Worm (Caenorhabditis elegans) whole organism, L4 larva: ENCODE results near the gene T18D3.9.

ENCODE experiments used
- F37D6.2 ChIP-seq: sonication (generic microtip); optimal IDR thresholded peaks from 2 replicates; lab custom pipeline; 2016; ENCODE audit warnings: mild to moderate bottlenecking, missing genetic modification characterization, missing compliant biosample characterization
- T26A8.4 ChIP-seq: fragments of 200-800 bp; sonication (Bioruptor generic); IDR thresholded peaks from 2 replicates; pipeline ENCODE4 v1.3.6; 2022; ENCODE audit warnings: missing genetic modification characterization, missing compliant biosample characterization
- Y105C5A.15 ChIP-seq: fragments of 200-800 bp; sonication (Bioruptor generic); IDR thresholded peaks from 2 replicates; pipeline ENCODE4 v1.3.6; 2022; ENCODE audit warnings: missing genetic modification characterization, missing compliant biosample characterization
- Y48G9A.11 ChIP-seq: fragments of 200-800 bp; sonication (Bioruptor generic); IDR thresholded peaks from 2 replicates; pipeline ENCODE4 v1.3.6; 2022; ENCODE audit warnings: missing genetic modification reagents, missing genetic modification characterization, missing compliant biosample characterization
- Y75B8A.6 ChIP-seq: fragments of 200-800 bp; sonication (Bioruptor generic); IDR thresholded peaks from 2 replicates; pipeline ENCODE4 v1.3.6; 2022; ENCODE audit warnings: missing genetic modification reagents, missing genetic modification characterization, missing compliant biosample characterization
- aha-1 ChIP-seq: fragments of 150-350 bp; peaks from one replicate; lab custom pipeline; 2014; ENCODE audit warnings: missing biosample characterization, missing genetic modification characterization
- aly-2 ChIP-seq: sonication (generic microtip); optimal IDR thresholded peaks from 2 replicates; lab custom pipeline; 2018; ENCODE audit warnings: missing biosample characterization, missing genetic modification characterization
- ama-1 ChIP-seq: fragments of 150-350 bp; optimal IDR thresholded peaks from 2 replicates; lab custom pipeline; 2014; ENCODE audit warnings: inconsistent platforms, mixed read lengths
- attf-4 ChIP-seq: sonication (generic microtip); optimal IDR thresholded peaks from 3 replicates; lab custom pipeline; 2017; ENCODE audit warnings: missing biosample characterization, missing genetic modification characterization
- ceh-20 ChIP-seq: fragments of 200-800 bp; sonication (Bioruptor generic); IDR thresholded peaks from 2 replicates; pipeline ENCODE4 v1.3.6; 2022; ENCODE audit warnings: missing genetic modification reagents, missing genetic modification characterization, missing compliant biosample characterization
- ceh-32 ChIP-seq: sonication (generic microtip); optimal IDR thresholded peaks from 2 replicates; lab custom pipeline; 2016; ENCODE audit warnings: mild to moderate bottlenecking, missing genetic modification characterization, missing compliant biosample characterization; ENCODE audit not compliant: poor library complexity
- cey-2 ChIP-seq: sonication (generic microtip); optimal IDR thresholded peaks from 3 replicates; lab custom pipeline; 2017; ENCODE audit warnings: missing genetic modification characterization, mild to moderate bottlenecking, missing compliant biosample characterization, antibody characterized with exemption, borderline replicate concordance; ENCODE audit not compliant: insufficient read depth
- daf-12 ChIP-seq: fragments of 150-350 bp; optimal IDR thresholded peaks from 2 replicates; lab custom pipeline; 2014; ENCODE audit warnings: missing biosample characterization, missing genetic modification reagents, missing genetic modification characterization
- daf-16 ChIP-seq, 3 experiments: sonication (generic microtip); optimal IDR thresholded peaks; 2 replicates each; lab custom pipeline; 2016 to 2017; ENCODE audit warnings: missing genetic modification characterization in 3 of 3, missing genetic modification reagents in 3 of 3, mild to moderate bottlenecking in 2 of 3, missing compliant biosample characterization in 2 of 3, missing biosample characterization in 1 of 3, moderate library complexity in 1 of 3
- dmd-6 ChIP-seq: fragments of 200-800 bp; sonication (Bioruptor generic); IDR thresholded peaks from 2 replicates; pipeline ENCODE4 v1.3.6; 2022; ENCODE audit warnings: missing genetic modification reagents, missing genetic modification characterization, missing compliant biosample characterization
- dmd-8 ChIP-seq: fragments of 200-800 bp; sonication (Bioruptor generic); IDR thresholded peaks from 2 replicates; pipeline ENCODE4 v1.3.6; 2022; ENCODE audit warnings: missing genetic modification characterization, missing compliant biosample characterization
- egl-27 ChIP-seq: sonication (generic microtip); optimal IDR thresholded peaks from 3 replicates; lab custom pipeline; 2017; ENCODE audit warnings: missing biosample characterization, missing genetic modification reagents, missing genetic modification characterization
- hif-1 ChIP-seq, 2 experiments: sonication (generic microtip); optimal IDR thresholded peaks; 2 replicates each; lab custom pipeline; 2016 to 2017; ENCODE audit warnings: missing compliant biosample characterization in 2 of 2, missing genetic modification characterization in 2 of 2, missing genetic modification reagents in 2 of 2, missing genotype in 2 of 2, mild to moderate bottlenecking in 1 of 2
- hlh-11 ChIP-seq: fragments of 200-800 bp; sonication (Bioruptor generic); optimal IDR thresholded peaks from 2 replicates; lab custom pipeline; 2018; ENCODE audit warnings: mild to moderate bottlenecking, missing genetic modification characterization, missing compliant biosample characterization
- hlh-30 ChIP-seq: sonication (generic microtip); optimal IDR thresholded peaks from 2 replicates; lab custom pipeline; 2017; ENCODE audit warnings: antibody characterized with exemption, mild to moderate bottlenecking, missing genetic modification characterization, missing compliant biosample characterization; ENCODE audit not compliant: insufficient read depth
- jun-1 ChIP-seq: fragments of 150-350 bp; optimal IDR thresholded peaks from 2 replicates; lab custom pipeline; 2014; ENCODE audit warnings: missing biosample characterization, missing genetic modification reagents, missing genetic modification characterization
- lin-13 ChIP-seq: fragments of 150-350 bp; optimal IDR thresholded peaks from 2 replicates; lab custom pipeline; 2014; ENCODE audit warnings: missing biosample characterization, missing genetic modification reagents, missing genetic modification characterization
- lin-38 ChIP-seq: fragments of 200-800 bp; sonication (Bioruptor generic); IDR thresholded peaks from 2 replicates; pipeline ENCODE4 v1.3.6; 2022; ENCODE audit warnings: missing genetic modification reagents, missing genetic modification characterization, missing compliant biosample characterization
- lsy-2 ChIP-seq, 2 experiments: fragments of 150-350 bp in 1 of 2; sonication (generic microtip) in 1 of 2; optimal IDR thresholded peaks; 2 replicates each; lab custom pipeline; 2014 to 2017; ENCODE audit warnings: missing biosample characterization in 2 of 2, missing genetic modification characterization in 2 of 2
- madf-9 ChIP-seq: fragments of 200-800 bp; sonication (Bioruptor generic); conservative IDR thresholded peaks from 2 replicates; pipeline ENCODE4 v1.3.6; 2022; ENCODE audit warnings: missing genetic modification reagents, missing genetic modification characterization, missing compliant biosample characterization
- mdl-1 ChIP-seq, 2 experiments: fragments of 150-350 bp in 1 of 2; sonication (generic microtip) in 1 of 2; optimal IDR thresholded peaks; 2 replicates each; lab custom pipeline; 2014 to 2017; ENCODE audit warnings: missing biosample characterization in 2 of 2, missing genetic modification characterization in 2 of 2
- mdt-29 ChIP-seq: fragments of 200-800 bp; sonication (Bioruptor generic); IDR thresholded peaks from 2 replicates; pipeline ENCODE4 v1.3.6; 2022; ENCODE audit warnings: missing genetic modification reagents, missing genetic modification characterization, missing compliant biosample characterization
- mes-2 ChIP-seq: sonication (generic microtip); optimal IDR thresholded peaks from 2 replicates; lab custom pipeline; 2016; ENCODE audit warnings: missing genotype, mild to moderate bottlenecking, missing genetic modification characterization, missing compliant biosample characterization; ENCODE audit not compliant: poor library complexity, severe bottlenecking
- mxl-2 ChIP-seq: fragments of 200-800 bp; sonication (Bioruptor generic); conservative IDR thresholded peaks from 2 replicates; pipeline ENCODE4 v1.3.6; 2022; ENCODE audit warnings: missing genetic modification reagents, missing genetic modification characterization, missing compliant biosample characterization
- nhr-102 ChIP-seq: sonication (generic microtip); optimal IDR thresholded peaks from 2 replicates; lab custom pipeline; 2016; ENCODE audit warnings: mild to moderate bottlenecking, missing genetic modification characterization, moderate library complexity, missing compliant biosample characterization
- nhr-111 ChIP-seq: fragments of 200-800 bp; sonication (Bioruptor generic); optimal IDR thresholded peaks from 2 replicates; lab custom pipeline; 2018; ENCODE audit warnings: mild to moderate bottlenecking, missing genetic modification characterization, missing compliant biosample characterization
- nhr-237 ChIP-seq: sonication (generic microtip); optimal IDR thresholded peaks from 2 replicates; lab custom pipeline; 2017; ENCODE audit warnings: missing biosample characterization, missing genetic modification characterization
- nhr-25 ChIP-seq: sonication (generic microtip); optimal IDR thresholded peaks from 2 replicates; lab custom pipeline; 2017; ENCODE audit warnings: missing genetic modification characterization, mild to moderate bottlenecking, missing compliant biosample characterization, antibody characterized with exemption, moderate library complexity, borderline replicate concordance; ENCODE audit not compliant: insufficient read depth
- nhr-41 ChIP-seq: fragments of 200-800 bp; sonication (Bioruptor generic); IDR thresholded peaks from 2 replicates; pipeline ENCODE4 v1.3.6; 2022; ENCODE audit warnings: missing genetic modification reagents, missing genetic modification characterization, missing compliant biosample characterization
- nhr-42 ChIP-seq: fragments of 200-800 bp; sonication (Bioruptor generic); IDR thresholded peaks from 2 replicates; pipeline ENCODE4 v1.3.6; 2022; ENCODE audit warnings: missing genetic modification characterization, missing compliant biosample characterization
- nhr-48 ChIP-seq: sonication (generic microtip); optimal IDR thresholded peaks from 2 replicates; lab custom pipeline; 2016; ENCODE audit warnings: mild to moderate bottlenecking, missing genetic modification characterization, missing compliant biosample characterization
- pha-4 ChIP-seq, 2 experiments: fragments of 150-350 bp in 1 of 2; fragments of 200-800 bp in 1 of 2; sonication (Bioruptor generic) in 1 of 2; IDR thresholded peaks in 1 of 2; optimal IDR thresholded peaks in 1 of 2; 2 replicates each; pipeline versions ENCODE4 v1.3.6 to Lab custom; 2014 to 2022; ENCODE audit warnings: missing genetic modification characterization in 2 of 2, missing genetic modification reagents in 2 of 2, missing biosample characterization in 1 of 2, missing compliant biosample characterization in 1 of 2
- php-3 ChIP-seq: fragments of 200-800 bp; sonication (Bioruptor generic); IDR thresholded peaks from 2 replicates; pipeline ENCODE4 v1.3.6; 2022; ENCODE audit warnings: missing genetic modification reagents, missing genetic modification characterization, missing compliant biosample characterization
- pqm-1 ChIP-seq: sonication (generic microtip); optimal IDR thresholded peaks from 2 replicates; lab custom pipeline; 2017; ENCODE audit warnings: missing biosample characterization, missing genetic modification characterization
- rbr-2 ChIP-seq: sonication (generic microtip); optimal IDR thresholded peaks from 2 replicates; lab custom pipeline; 2016; ENCODE audit warnings: missing genotype, missing genetic modification characterization, missing compliant biosample characterization
- saeg-2 ChIP-seq: fragments of 200-800 bp; sonication (Bioruptor generic); IDR thresholded peaks from 2 replicates; pipeline ENCODE4 v1.3.6; 2022; ENCODE audit warnings: missing genetic modification reagents, missing genetic modification characterization, missing compliant biosample characterization
- skn-1 ChIP-seq: fragments of 150-350 bp; optimal IDR thresholded peaks from 2 replicates; lab custom pipeline; 2014; ENCODE audit warnings: missing biosample characterization, missing genetic modification characterization
- snpc-1.2 ChIP-seq: fragments of 200-800 bp; sonication (Bioruptor generic); IDR thresholded peaks from 2 replicates; pipeline ENCODE4 v1.3.6; 2022; ENCODE audit warnings: missing genetic modification reagents, missing genetic modification characterization, missing compliant biosample characterization
- spr-1 ChIP-seq: sonication (generic microtip); optimal IDR thresholded peaks from 2 replicates; lab custom pipeline; 2016; ENCODE audit warnings: mild to moderate bottlenecking, missing genetic modification characterization, missing compliant biosample characterization
- unc-39 ChIP-seq: sonication (generic microtip); optimal IDR thresholded peaks from 2 replicates; lab custom pipeline; 2017; ENCODE audit warnings: missing biosample characterization, missing genetic modification characterization
- unc-62 ChIP-seq, 3 experiments: fragments of 150-350 bp in 1 of 3; sonication (generic microtip); optimal IDR thresholded peaks in 2 of 3; peaks in 1 of 3; 1 replicate in 1 of 3; 2 replicates in 2 of 3; lab custom pipeline; 2014 to 2017; ENCODE audit warnings: missing biosample characterization in 3 of 3, missing genetic modification characterization in 3 of 3, missing genetic modification reagents in 3 of 3, missing genotype in 1 of 3
- zfp-3 ChIP-seq: fragments of 200-800 bp; sonication (Bioruptor generic); conservative IDR thresholded peaks from 2 replicates; pipeline ENCODE4 v1.3.6; 2022; ENCODE audit warnings: missing genetic modification reagents, missing genetic modification characterization, missing compliant biosample characterization
- ztf-7 ChIP-seq: fragments of 150-350 bp; optimal IDR thresholded peaks from 2 replicates; lab custom pipeline; 2014; ENCODE audit warnings: missing biosample characterization, missing genetic modification characterization

Gene T18D3.9

DNA sequence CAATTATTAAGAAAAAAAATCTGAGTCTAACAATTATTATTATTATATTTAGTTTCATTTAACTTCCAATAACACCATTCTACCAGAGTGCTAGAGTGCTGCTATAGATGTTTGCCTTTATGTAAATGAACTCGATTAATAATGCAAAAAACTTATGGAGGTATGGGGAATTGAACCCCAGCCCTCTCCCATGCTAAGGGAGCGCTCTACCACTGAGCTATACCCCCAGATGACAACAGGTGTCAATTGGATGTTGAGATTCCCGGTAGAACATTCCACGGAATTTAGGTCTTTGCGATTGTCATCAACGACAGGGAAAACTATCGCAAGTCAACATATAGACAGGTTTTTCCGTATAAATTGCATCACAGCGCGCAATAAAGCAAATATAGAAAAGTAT lies 3.8 kb upstream of the T18D3.9 start (continued):
- TF ChIP-seq daf-16 (GFP tag; optimal IDR thresholded peaks at IDR 0.05; lab: Kevin White, UChicago) (peak; percentile 23 to 81), daf-16 (tag; optimal IDR thresholded peaks at IDR 0.05; lab: Kevin White, UChicago) (peak; percentile 73), jun-1 (tag; lab: Kevin White, UChicago) (no peak), unc-39 (no peak), daf-12 (tag; lab: Kevin White, UChicago) (no peak), spr-1 (tag; lab: Kevin White, UChicago) (peak; percentile 79), Y75B8A.6 (GFP tag; lab: Robert Waterston, UW) (no peak), dmd-8 (GFP tag; lab: Robert Waterston, UW) (peak; percentile 94), F37D6.2 (tag; lab: Kevin White, UChicago) (no peak), saeg-2 (GFP tag; lab: Robert Waterston, UW) (0 out of 2 replicates have a peak, but pooled peaks have one; percentile 40), hlh-30 (tag; lab: Kevin White, UChicago) (peak; percentile 65), Y105C5A.15 (GFP tag; lab: Robert Waterston, UW) (no peak), lsy-2 (tag; optimal IDR thresholded peaks at IDR 0.05; lab: Kevin White, UChicago) (no peak), attf-4 (no peak), hif-1 (tag; optimal IDR thresholded peaks at IDR 0.05; lab: Kevin White, UChicago) (peak; percentile 9 to 78), cey-2 (no peak), nhr-41 (GFP tag; lab: Robert Waterston, UW) (0 out of 2 replicates have a peak, but pooled peaks have one; percentile 26), mdt-29 (GFP tag; lab: Robert Waterston, UW) (0 out of 2 replicates have a peak, but pooled peaks have one; percentile 44), nhr-237 (tag; lab: Kevin White, UChicago) (no peak), madf-9 (GFP tag; lab: Robert Waterston, UW) (peak; percentile 85), egl-27 (no peak), mes-2 (tag; lab: Kevin White, UChicago) (peak; percentile 73), lin-38 (GFP tag; lab: Robert Waterston, UW) (peak; percentile 76), ceh-20 (GFP tag; lab: Robert Waterston, UW) (peak; percentile 64; the same call in 1 of the 2 replicates), nhr-25 (tag; lab: Kevin White, UChicago) (peak; percentile 34), ceh-32 (no peak), nhr-111 (GFP tag; lab: Kevin White, UChicago) (peak; percentile 57), aha-1 (peak; percentile 72), nhr-102 (tag; lab: Kevin White, UChicago) (peak; percentile 76), nhr-48 (tag; lab: Kevin White, UChicago) (peak; percentile 71), pqm-1 (no peak), nhr-42 (0 out of 2 replicates have a peak, but pooled peaks have one; percentile 65), php-3 (GFP tag; lab: Robert Waterston, UW) (peak; percentile 58; the same call in 1 of the 2 replicates), hlh-11 (tag; lab: Kevin White, UChicago) (peak; percentile 67), unc-62 (GFP tag; optimal IDR thresholded peaks at IDR 0.05 in 1 of 2; lab: Kevin White, UChicago) (no peak), unc-62 (tag; optimal IDR thresholded peaks at IDR 0.05; lab: Kevin White, UChicago) (no peak), snpc-1.2 (GFP tag; lab: Robert Waterston, UW) (no peak; the same call in 1 of the 2 replicates), zfp-3 (GFP tag; lab: Robert Waterston, UW) (peak; percentile 75; the same call in 1 of the 2 replicates), pha-4 (GFP tag; IDR thresholded peaks at IDR 0.05; lab: Robert Waterston, UW) (peak; percentile 85; the same call in 1 of the 2 replicates), pha-4 (tag; optimal IDR thresholded peaks at IDR 0.05; lab: Kevin White, UChicago) (no peak), Y48G9A.11 (GFP tag; lab: Robert Waterston, UW) (peak; percentile 71; the same call in 1 of the 2 replicates), dmd-6 (GFP tag; lab: Robert Waterston, UW) (peak; percentile 69), mxl-2 (no peak), lin-13 (peak; percentile 60), aly-2 (tag; lab: Kevin White, UChicago) (peak; percentile 64), ztf-7 (tag; lab: Kevin White, UChicago) (peak; percentile 74), T26A8.4 (GFP tag; lab: Robert Waterston, UW) (peak; percentile 88), mdl-1 (tag; optimal IDR thresholded peaks at IDR 0.05; lab: Kevin White, UChicago) (peak in 1 of 2 experiments; percentile 3), ama-1 (lab: Kevin White, UChicago) (no peak), rbr-2 (tag; lab: Kevin White, UChicago) (no peak), skn-1 (no peak)
